Fruit fly (Drosophila melanogaster) whole organism, embryonic: ENCODE data around the gene Reg-2.

Experiments
- Aef1 ChIP-seq: fragments of 200-800 bp; sonication (Bioruptor generic); IDR thresholded peaks from 3 replicates; pipeline ENCODE4 v1.3.6; 2022; ENCODE audit warnings: missing biosample characterization, missing genetic modification characterization
- CG10366 ChIP-seq: fragments of 200-800 bp; sonication (Bioruptor generic); IDR thresholded peaks from 2 replicates; pipeline ENCODE4 v1.3.6; 2022; ENCODE audit warnings: missing biosample characterization, missing genetic modification characterization
- CG10979 ChIP-seq: fragments of 200-800 bp; sonication (Bioruptor generic); optimal IDR thresholded peaks from 2 replicates; lab custom pipeline; 2018; ENCODE audit warnings: missing biosample characterization, mild to moderate bottlenecking, missing genetic modification characterization, moderate library complexity
- CG11696 ChIP-seq: fragments of 200-800 bp; sonication (Bioruptor generic); IDR thresholded peaks from 2 replicates; pipeline ENCODE4 v1.3.6; 2022; ENCODE audit warnings: missing biosample characterization, missing genetic modification characterization
- CG12104 ChIP-seq: fragments of 200-800 bp; sonication (Bioruptor generic); optimal IDR thresholded peaks from 3 replicates; lab custom pipeline; 2016; ENCODE audit warnings: missing biosample characterization, missing genetic modification characterization
- CG1233 ChIP-seq: fragments of 200-800 bp; sonication (Bioruptor generic); optimal IDR thresholded peaks from 4 replicates; lab custom pipeline; 2018; ENCODE audit warnings: missing biosample characterization, mild to moderate bottlenecking, missing genetic modification characterization
- CG12942 ChIP-seq: fragments of 200-800 bp; sonication (Bioruptor generic); optimal IDR thresholded peaks from 3 replicates; lab custom pipeline; 2016; ENCODE audit warnings: missing biosample characterization, missing genetic modification characterization
- CG13775 ChIP-seq: fragments of 200-800 bp; sonication (Bioruptor generic); optimal IDR thresholded peaks from 3 replicates; lab custom pipeline; 2017; ENCODE audit warnings: missing biosample characterization, mild to moderate bottlenecking, missing genetic modification characterization
- CG14441 ChIP-seq: fragments of 200-800 bp; sonication (Bioruptor generic); IDR thresholded peaks from 2 replicates; pipeline ENCODE4 v1.3.6; 2022; ENCODE audit warnings: missing biosample characterization, missing genetic modification characterization
- CG1832 ChIP-seq: fragments of 200-800 bp; sonication (Bioruptor generic); optimal IDR thresholded peaks from 2 replicates; lab custom pipeline; 2017; ENCODE audit warnings: missing biosample characterization, mild to moderate bottlenecking, missing genetic modification characterization, inconsistent platforms
- CG2889 ChIP-seq: fragments of 200-800 bp; sonication (Bioruptor generic); IDR thresholded peaks from 3 replicates; pipeline ENCODE4 v1.3.6; 2022; ENCODE audit warnings: missing biosample characterization, missing genetic modification characterization
- CG32767 ChIP-seq: fragments of 200-800 bp; sonication (Bioruptor generic); IDR thresholded peaks from 2 replicates; pipeline ENCODE4 v1.3.6; 2022; ENCODE audit warnings: missing biosample characterization, missing genetic modification characterization
- CG3281 ChIP-seq: fragments of 200-800 bp; sonication (Bioruptor generic); optimal IDR thresholded peaks from 3 replicates; lab custom pipeline; 2017; ENCODE audit warnings: missing biosample characterization, mild to moderate bottlenecking, missing genetic modification characterization
- CG34224 ChIP-seq: fragments of 200-800 bp; sonication (Bioruptor generic); IDR thresholded peaks from 3 replicates; pipeline ENCODE4 v1.3.6; 2022; ENCODE audit warnings: missing biosample characterization, missing genetic modification characterization; ENCODE audit not compliant: partially characterized antibody
- CG7271 ChIP-seq: fragments of 200-800 bp; sonication (Bioruptor generic); optimal IDR thresholded peaks from 2 replicates; lab custom pipeline; 2018; ENCODE audit warnings: missing biosample characterization, mild to moderate bottlenecking, missing genetic modification characterization, moderate library complexity
- CG7357 ChIP-seq: fragments of 200-800 bp; sonication (Bioruptor generic); IDR thresholded peaks from 3 replicates; pipeline ENCODE4 v1.3.6; 2022; ENCODE audit warnings: missing biosample characterization, missing genetic modification characterization
- CG7556 ChIP-seq: fragments of 200-800 bp; sonication (Bioruptor generic); optimal IDR thresholded peaks from 2 replicates; lab custom pipeline; 2017; ENCODE audit warnings: missing biosample characterization, mild to moderate bottlenecking, missing genetic modification characterization
- CG8089 ChIP-seq: fragments of 200-800 bp; sonication (Bioruptor generic); optimal IDR thresholded peaks from 3 replicates; lab custom pipeline; 2016; ENCODE audit warnings: missing biosample characterization, missing genetic modification characterization
- CG8388 ChIP-seq: fragments of 200-800 bp; sonication (Bioruptor generic); optimal IDR thresholded peaks from 2 replicates; lab custom pipeline; 2019; ENCODE audit warnings: missing biosample characterization, mild to moderate bottlenecking, missing genetic modification characterization, moderate library complexity
- Chrac-16 ChIP-seq: fragments of 200-800 bp; sonication (Bioruptor generic); optimal IDR thresholded peaks from 3 replicates; lab custom pipeline; 2016; ENCODE audit warnings: missing biosample characterization, missing genetic modification characterization
- CkIIα-i1 ChIP-seq: fragments of 200-800 bp; sonication (Bioruptor generic); IDR thresholded peaks from 2 replicates; pipeline ENCODE4 v1.3.6; 2022; ENCODE audit warnings: missing biosample characterization, missing genetic modification characterization
- CrebB ChIP-seq: fragments of 200-800 bp; sonication (Bioruptor generic); optimal IDR thresholded peaks from 3 replicates; lab custom pipeline; 2018; ENCODE audit warnings: missing biosample characterization, mild to moderate bottlenecking, missing genetic modification characterization
- Drgx ChIP-seq: fragments of 200-800 bp; sonication (Bioruptor generic); IDR thresholded peaks from 2 replicates; pipeline ENCODE4 v1.3.6; 2022; ENCODE audit warnings: missing biosample characterization, missing genetic modification characterization
- Ets97D ChIP-seq: fragments of 200-800 bp; sonication (Bioruptor generic); optimal IDR thresholded peaks from 3 replicates; lab custom pipeline; 2016; ENCODE audit warnings: missing biosample characterization, missing genetic modification characterization
- Fer2 ChIP-seq: fragments of 200-800 bp; sonication (Bioruptor generic); optimal IDR thresholded peaks from 2 replicates; lab custom pipeline; 2018; ENCODE audit warnings: missing biosample characterization, mild to moderate bottlenecking, missing genetic modification characterization, moderate library complexity
- MTF-1 ChIP-seq: fragments of 200-800 bp; sonication (Bioruptor generic); optimal IDR thresholded peaks from 2 replicates; lab custom pipeline; 2018; ENCODE audit warnings: missing biosample characterization, mild to moderate bottlenecking, missing genetic modification characterization, borderline replicate concordance
- Side ChIP-seq: fragments of 200-800 bp; sonication (Bioruptor generic); optimal IDR thresholded peaks from 2 replicates; lab custom pipeline; 2016; ENCODE audit warnings: missing biosample characterization, missing genetic modification characterization
- ab ChIP-seq: fragments of 200-800 bp; sonication (Bioruptor generic); optimal IDR thresholded peaks from 2 replicates; lab custom pipeline; 2016; ENCODE audit warnings: missing biosample characterization, missing genetic modification characterization
- ase ChIP-seq: fragments of 200-800 bp; sonication (Bioruptor generic); IDR thresholded peaks from 3 replicates; pipeline ENCODE4 v1.3.6; 2022; ENCODE audit warnings: missing biosample characterization, missing genetic modification characterization
- bbx ChIP-seq: fragments of 200-800 bp; sonication (Bioruptor generic); IDR thresholded peaks from 2 replicates; pipeline ENCODE4 v1.3.6; 2022; ENCODE audit warnings: missing biosample characterization, missing genetic modification characterization; ENCODE audit not compliant: partially characterized antibody
- caup ChIP-seq: fragments of 200-800 bp; sonication (Bioruptor generic); optimal IDR thresholded peaks from 3 replicates; lab custom pipeline; 2017; ENCODE audit warnings: missing biosample characterization, mild to moderate bottlenecking, missing genetic modification characterization, moderate library complexity; ENCODE audit not compliant: severe bottlenecking
- dan ChIP-seq: fragments of 200-800 bp; sonication (Bioruptor generic); IDR thresholded peaks from 2 replicates; pipeline ENCODE4 v1.3.6; 2022; ENCODE audit warnings: missing biosample characterization, missing genetic modification characterization
- ftz-f1 ChIP-seq: fragments of 200-800 bp; sonication (Bioruptor generic); optimal IDR thresholded peaks from 2 replicates; lab custom pipeline; 2016; ENCODE audit warnings: missing biosample characterization, missing genetic modification characterization
- fu2 ChIP-seq: fragments of 200-800 bp; sonication (Bioruptor generic); optimal IDR thresholded peaks from 2 replicates; lab custom pipeline; 2016; ENCODE audit warnings: missing biosample characterization, missing genetic modification characterization
- gfzf ChIP-seq: fragments of 200-800 bp; sonication (Bioruptor generic); optimal IDR thresholded peaks from 2 replicates; lab custom pipeline; 2016; ENCODE audit warnings: missing biosample characterization, mild to moderate bottlenecking, missing genetic modification characterization, moderate library complexity
- ham ChIP-seq: fragments of 200-800 bp; sonication (Bioruptor generic); IDR thresholded peaks from 2 replicates; pipeline ENCODE4 v1.3.6; 2022; ENCODE audit warnings: missing biosample characterization, missing genetic modification characterization
- hkb ChIP-seq, 2 experiments: fragments of 200-800 bp in 1 of 2; fragments of >200 bp in 1 of 2; sonication (Bioruptor generic) in 1 of 2; IDR thresholded peaks in 1 of 2; optimal IDR thresholded peaks in 1 of 2; 2 replicates each; pipeline versions ENCODE4 v1.3.6 to Lab custom; 2017 to 2022; ENCODE audit warnings: missing biosample characterization in 1 of 2, missing genetic modification characterization in 1 of 2
- ind ChIP-seq: fragments of 200-800 bp; sonication (Bioruptor generic); optimal IDR thresholded peaks from 3 replicates; lab custom pipeline; 2016; ENCODE audit warnings: missing biosample characterization, missing genetic modification characterization
- inv ChIP-seq: fragments of 200-800 bp; sonication (Bioruptor generic); IDR thresholded peaks from 2 replicates; pipeline ENCODE4 v1.3.6; 2022; ENCODE audit warnings: missing biosample characterization, missing genetic modification characterization; ENCODE audit not compliant: partially characterized antibody
- mld ChIP-seq: fragments of 200-800 bp; sonication (Bioruptor generic); IDR thresholded peaks from 3 replicates; pipeline ENCODE4 v1.3.6; 2022; ENCODE audit warnings: missing biosample characterization, missing genetic modification characterization; ENCODE audit not compliant: partially characterized antibody
- pfk ChIP-seq: fragments of 200-800 bp; sonication (Bioruptor generic); optimal IDR thresholded peaks from 2 replicates; lab custom pipeline; 2018; ENCODE audit warnings: missing biosample characterization, mild to moderate bottlenecking, missing genetic modification characterization, moderate library complexity
- repo ChIP-seq: fragments of 200-800 bp; sonication (Bioruptor generic); optimal IDR thresholded peaks from 2 replicates; lab custom pipeline; 2016; ENCODE audit warnings: missing biosample characterization, missing genetic modification characterization
- sc ChIP-seq, 3 experiments: fragments of >200 bp in 2 of 3; fragments of 200-800 bp in 1 of 3; sonication (Bioruptor generic) in 1 of 3; optimal IDR thresholded peaks; 2 replicates in 2 of 3; 3 replicates in 1 of 3; lab custom pipeline; 2017; ENCODE audit warnings: mild to moderate bottlenecking in 1 of 3, missing biosample characterization in 1 of 3, missing genetic modification characterization in 1 of 3, missing genetic modification reagents in 1 of 3
- toy ChIP-seq: fragments of 200-800 bp; sonication (Bioruptor generic); IDR thresholded peaks from 2 replicates; pipeline ENCODE4 v1.3.6; 2022; ENCODE audit warnings: missing biosample characterization, missing genetic modification characterization
- twi ChIP-seq: fragments of 200-800 bp; optimal IDR thresholded peaks from 2 replicates; lab custom pipeline; 2019; ENCODE audit warnings: missing biosample characterization, mild to moderate bottlenecking, missing genetic modification characterization, moderate library complexity
- wdn ChIP-seq: fragments of 200-800 bp; sonication (Bioruptor generic); IDR thresholded peaks from 2 replicates; pipeline ENCODE4 v1.3.6; 2022; ENCODE audit warnings: missing biosample characterization, missing genetic modification characterization
- yki ChIP-seq: fragments of >200 bp; optimal IDR thresholded peaks from 3 replicates; lab custom pipeline; 2018
- zen2 ChIP-seq: fragments of 200-800 bp; sonication (Bioruptor generic); IDR thresholded peaks from 3 replicates; pipeline ENCODE4 v1.3.6; 2022; ENCODE audit warnings: missing biosample characterization, missing genetic modification characterization; ENCODE audit not compliant: partially characterized antibody

The Reg-2 gene

dm6 chr3L:634319-635015, 28.1 kb upstream of the Reg-2 start (continued):
- TF ChIP-seq CG12942 (GFP tag; lab: Kevin White, UChicago), result peak; percentile 91
- peak; percentile 74 for TF ChIP-seq fu2 (GFP tag; lab: Kevin White, UChicago)
- peak; percentile 89 for TF ChIP-seq ind (GFP tag; lab: Kevin White, UChicago)
- peak; percentile 87 for TF ChIP-seq CG14441 (GFP tag; lab: Robert Waterston, UW)
- TF ChIP-seq CG11696 (GFP tag; lab: Robert Waterston, UW), result peak; percentile 58; the same call in 1 of the 2 replicates
- TF ChIP-seq CrebB, result peak; percentile 66
- TF ChIP-seq wdn, result peak; percentile 82
- TF ChIP-seq twi, result peak; percentile 82
- peak; percentile 79 for TF ChIP-seq MTF-1 (GFP tag; lab: Kevin White, UChicago)
- peak; percentile 75 for TF ChIP-seq CG7357 (GFP tag; lab: Robert Waterston, UW)
- TF ChIP-seq CG13775, result peak; percentile 89
- TF ChIP-seq toy, result peak; percentile 26; the same call in 1 of the 2 replicates
- peak; percentile 76 for TF ChIP-seq Ets97D (GFP tag; lab: Kevin White, UChicago)
- TF ChIP-seq repo (GFP tag; lab: Kevin White, UChicago), result peak; percentile 92
- peak; percentile 85 for TF ChIP-seq Side (GFP tag; lab: Kevin White, UChicago)
- no peak for TF ChIP-seq ftz-f1 (GFP tag; lab: Kevin White, UChicago)
- peak; percentile 91 for TF ChIP-seq Chrac-16 (GFP tag; lab: Kevin White, UChicago)
- peak; percentile 92 for TF ChIP-seq CG8089 (GFP tag; lab: Kevin White, UChicago)
- TF ChIP-seq CG7271 (tag; lab: Kevin White, UChicago), result peak; percentile 89
- TF ChIP-seq CG32767 (GFP tag; lab: Robert Waterston, UW), result peak; percentile 92
- peak; percentile 92 for TF ChIP-seq Drgx (GFP tag; lab: Robert Waterston, UW)
- TF ChIP-seq yki (lab: Kevin White, UChicago), result no peak
- TF ChIP-seq Aef1, result peak; percentile 79
- TF ChIP-seq bbx (GFP tag; lab: Robert Waterston, UW), result no peak
- TF ChIP-seq CG10366 (GFP tag; lab: Robert Waterston, UW), result peak; percentile 91
- peak; percentile 14 for TF ChIP-seq gfzf (GFP tag; lab: Kevin White, UChicago)
- no peak for TF ChIP-seq mld (GFP tag; lab: Robert Waterston, UW)
- TF ChIP-seq zen2 (GFP tag; lab: Robert Waterston, UW), result no peak
- TF ChIP-seq CG3281 (GFP tag; lab: Kevin White, UChicago), result peak; percentile 75
- TF ChIP-seq Fer2 (tag; lab: Kevin White, UChicago), result peak; percentile 50
- TF ChIP-seq caup (GFP tag; lab: Kevin White, UChicago), result peak; percentile 73
- peak; percentile 71 for TF ChIP-seq CkIIα-i1 (GFP tag; lab: Robert Waterston, UW)
- TF ChIP-seq ase (GFP tag; lab: Robert Waterston, UW), result peak; percentile 87
- TF ChIP-seq CG2889 (GFP tag; lab: Robert Waterston, UW), result peak; percentile 64; the same call in 1 of the 3 replicates
- peak; percentile 95 for TF ChIP-seq CG8388 (GFP tag; lab: Kevin White, UChicago)
- peak; percentile 70 for TF ChIP-seq ab (GFP tag; lab: Kevin White, UChicago)
- TF ChIP-seq ham (GFP tag; lab: Robert Waterston, UW), result no peak
- no peak for TF ChIP-seq pfk
- TF ChIP-seq inv, result no peak
- TF ChIP-seq CG10979 (tag; lab: Kevin White, UChicago), result peak; percentile 96
- TF ChIP-seq hkb (optimal IDR thresholded peaks at IDR 0.05; lab: Kevin White, UChicago), result no peak
- TF ChIP-seq hkb (GFP tag; IDR thresholded peaks at IDR 0.05; lab: Robert Waterston, UW), result peak; percentile 90
- TF ChIP-seq CG7556, result peak; percentile 92
- TF ChIP-seq sc (optimal IDR thresholded peaks at IDR 0.05; lab: Kevin White, UChicago), result no peak
- TF ChIP-seq sc (GFP tag; optimal IDR thresholded peaks at IDR 0.05; lab: Kevin White, UChicago), result peak; percentile 87
- TF ChIP-seq CG1233 (GFP tag; lab: Kevin White, UChicago), result peak; percentile 85
- TF ChIP-seq CG12104 (GFP tag; lab: Kevin White, UChicago), result peak; percentile 86
- peak; percentile 87 for TF ChIP-seq dan (GFP tag; lab: Robert Waterston, UW)
- TF ChIP-seq CG1832, result no peak
- no peak for TF ChIP-seq CG34224 (GFP tag; lab: Robert Waterston, UW)
